Worm (Caenorhabditis elegans): Measurements from ENCODE around the gene nspg-8.
A peak's percentile ranks its signal among the peaks of the same experiment; 100 is the strongest.

The nspg-8 gene

DNA sequence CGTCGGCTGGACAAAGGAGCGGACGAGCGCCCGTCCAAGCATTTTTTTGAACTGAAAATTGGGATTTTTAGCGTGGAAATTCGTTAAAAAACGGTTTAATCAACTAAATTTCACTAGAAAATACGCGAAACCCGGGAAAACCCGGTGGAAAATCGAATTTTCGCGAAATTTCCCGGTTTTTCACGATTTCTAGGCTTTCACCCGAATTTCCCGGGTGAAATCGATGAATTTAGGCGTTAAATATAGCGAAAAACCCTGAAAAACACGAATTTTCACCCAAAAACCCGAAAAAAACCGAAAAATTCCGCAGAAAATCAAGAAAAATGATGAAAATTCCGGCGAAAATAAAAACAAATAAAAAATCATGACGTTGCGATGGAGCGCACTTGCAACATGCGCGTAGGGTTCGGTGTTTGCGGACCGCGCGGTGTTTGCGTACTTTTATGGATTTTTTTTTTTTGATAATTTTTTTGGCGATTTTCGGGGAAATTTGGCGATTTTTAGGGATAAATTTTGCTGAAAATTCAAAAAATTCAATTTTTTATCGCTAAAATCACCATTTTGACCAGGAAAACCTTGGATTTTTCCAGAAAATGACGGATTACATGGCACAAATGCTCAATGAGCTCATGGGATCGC, 20.2 kb downstream of the nspg-8 start, which contains the start of the genes mrpl-45 and Y119D3B.12:
TSS of gene mrpl-45 (minus strand) at position 51 of the 639 bp plus-strand sequence.
TSS of gene Y119D3B.12 (plus strand) at position 589 of the 639 bp plus-strand sequence.
- no peak for TF ChIP-seq ama-1 (optimal IDR thresholded peaks at IDR 0.05)
- TF ChIP-seq xbp-1 (tag; optimal IDR thresholded peaks at IDR 0.05) = peak; percentile 85
- peak; percentile 35 for TF ChIP-seq C04F5.9 (tag; optimal IDR thresholded peaks at IDR 0.05)
- peak; percentile 50 for TF ChIP-seq sup-37 (GFP tag; optimal IDR thresholded peaks at IDR 0.05)
- TF ChIP-seq lin-14 (GFP tag; optimal IDR thresholded peaks at IDR 0.05) = no peak
- TF ChIP-seq ets-5 (GFP tag; IDR thresholded peaks at IDR 0.05) = no peak
- TF ChIP-seq isw-1 (GFP tag; IDR thresholded peaks at IDR 0.05) = peak; percentile 75
- no peak for TF ChIP-seq mef-2 (tag; optimal IDR thresholded peaks at IDR 0.05)
- no peak for TF ChIP-seq unc-62 (GFP tag; optimal IDR thresholded peaks at IDR 0.05)
- TF ChIP-seq egl-27 (tag; optimal IDR thresholded peaks at IDR 0.05) = no peak
- TF ChIP-seq grh-1 (GFP tag; IDR thresholded peaks at IDR 0.05) = peak; percentile 67
- peak; percentile 71 for TF ChIP-seq lin-13 (GFP tag; optimal IDR thresholded peaks at IDR 0.05)
- peak; percentile 11 for TF ChIP-seq nhr-237 (tag; optimal IDR thresholded peaks at IDR 0.05)
- TF ChIP-seq ceh-90 (tag; optimal IDR thresholded peaks at IDR 0.05) = no peak
- TF ChIP-seq lir-3 (tag; optimal IDR thresholded peaks at IDR 0.05; ENCODE audit: poor library complexity) = no peak
- peak; percentile 86 to 93 (median 91) for TF ChIP-seq ceh-82 (tag; optimal IDR thresholded peaks at IDR 0.05)
- TF ChIP-seq lsy-2 (tag; optimal IDR thresholded peaks at IDR 0.05) = peak; percentile 86 to 89
- TF ChIP-seq unc-30 (tag; optimal IDR thresholded peaks at IDR 0.05) = peak; percentile 40
- TF ChIP-seq zip-4 (GFP tag; optimal IDR thresholded peaks at IDR 0.05) = peak; percentile 17
- TF ChIP-seq unc-98 (GFP tag; IDR thresholded peaks at IDR 0.05) = peak; percentile 40; the same call in 1 of the 2 replicates
- peak; percentile 82 for TF ChIP-seq tbx-2 (tag; optimal IDR thresholded peaks at IDR 0.05)
- TF ChIP-seq zag-1 (tag; optimal IDR thresholded peaks at IDR 0.05) = no peak
- peak; percentile 77 for TF ChIP-seq nhr-19 (GFP tag; conservative IDR thresholded peaks at IDR 0.05)
- peak; percentile 41 for TF ChIP-seq ceh-8 (GFP tag; optimal IDR thresholded peaks at IDR 0.05)
- TF ChIP-seq alr-1 (tag; optimal IDR thresholded peaks at IDR 0.05; ENCODE audit: borderline replicate concordance) = no peak
- peak; percentile 48 for TF ChIP-seq fos-1 (tag; optimal IDR thresholded peaks at IDR 0.05)
- TF ChIP-seq swsn-7 (tag; optimal IDR thresholded peaks at IDR 0.05) = peak; percentile 81
- TF ChIP-seq nhr-12 (tag; optimal IDR thresholded peaks at IDR 0.05) = no peak
- TF ChIP-seq nhr-90 (tag; optimal IDR thresholded peaks at IDR 0.05; ENCODE audit: poor library complexity) = no peak
- TF ChIP-seq irx-1 (tag; optimal IDR thresholded peaks at IDR 0.05) = peak; percentile 82
- TF ChIP-seq nhr-84 (tag; optimal IDR thresholded peaks at IDR 0.05) = no peak
- TF ChIP-seq C16A3.4 (tag; optimal IDR thresholded peaks at IDR 0.05) = peak; percentile 72
- TF ChIP-seq unc-130 (tag; optimal IDR thresholded peaks at IDR 0.05) = peak; percentile 53
- peak; percentile 46 for TF ChIP-seq fkh-8 (tag; optimal IDR thresholded peaks at IDR 0.05)
- no peak for TF ChIP-seq Y116A8C.19 (tag; optimal IDR thresholded peaks at IDR 0.05; ENCODE audit: borderline replicate concordance)
- TF ChIP-seq nhr-47 (tag; optimal IDR thresholded peaks at IDR 0.05) = no peak
- peak in 1 of 2 experiments; percentile 68 for TF ChIP-seq mdl-1 (tag; optimal IDR thresholded peaks at IDR 0.05)
- TF ChIP-seq lin-15B (tag; optimal IDR thresholded peaks at IDR 0.05) = peak; percentile 92
- no peak for TF ChIP-seq ces-1 (GFP tag; optimal IDR thresholded peaks at IDR 0.05)
- peak; percentile 38 for TF ChIP-seq blmp-1 (tag; optimal IDR thresholded peaks at IDR 0.05)
- TF ChIP-seq efl-1 (optimal IDR thresholded peaks at IDR 0.05) = peak; percentile 86
- TF ChIP-seq efl-1 (GFP tag; optimal IDR thresholded peaks at IDR 0.05 in 1 of 2) = peak; percentile 85 to 98
- TF ChIP-seq lin-39 (tag; optimal IDR thresholded peaks at IDR 0.05) = peak; percentile 75
- TF ChIP-seq dsc-1 (tag; optimal IDR thresholded peaks at IDR 0.05) = no peak
- TF ChIP-seq egl-13 (tag; optimal IDR thresholded peaks at IDR 0.05) = no peak
- TF ChIP-seq nhr-85 (tag) = peak; percentile 81
- TF ChIP-seq unc-86 (tag; optimal IDR thresholded peaks at IDR 0.05) = peak; percentile 78
- TF ChIP-seq nhr-28 (tag; optimal IDR thresholded peaks at IDR 0.05) = no peak
- no peak for TF ChIP-seq hpl-2 (GFP tag; optimal IDR thresholded peaks at IDR 0.05)
- no peak for TF ChIP-seq hlh-4 (tag; optimal IDR thresholded peaks at IDR 0.05)
- TF ChIP-seq pax-3 (tag; optimal IDR thresholded peaks at IDR 0.05) = no peak
- TF ChIP-seq snpc-4 (tag; optimal IDR thresholded peaks at IDR 0.05) = peak; percentile 50
- no peak for TF ChIP-seq nhr-20 (tag; optimal IDR thresholded peaks at IDR 0.05)
